Fruit fly (Drosophila melanogaster) whole organism, embryonic: ENCODE results near the gene mRpL48.

Experiments
- Blimp-1 ChIP-seq: fragments of 200-800 bp; sonication (Bioruptor generic); optimal IDR thresholded peaks from 3 replicates; lab custom pipeline; 2018; ENCODE audit warnings: missing biosample characterization, missing genetic modification characterization, mild to moderate bottlenecking, moderate library complexity, missing genetic modification reagents
- CG1024 ChIP-seq: fragments of 200-800 bp; sonication (Bioruptor generic); IDR thresholded peaks from 2 replicates; pipeline ENCODE4 v1.3.6; 2022; ENCODE audit warnings: missing biosample characterization, missing genetic modification characterization
- CG10267 ChIP-seq: fragments of 200-800 bp; sonication (Bioruptor generic); optimal IDR thresholded peaks from 2 replicates; lab custom pipeline; 2018; ENCODE audit warnings: missing biosample characterization, mild to moderate bottlenecking, missing genetic modification characterization, moderate library complexity
- CG10979 ChIP-seq: fragments of 200-800 bp; sonication (Bioruptor generic); optimal IDR thresholded peaks from 2 replicates; lab custom pipeline; 2018; ENCODE audit warnings: missing biosample characterization, mild to moderate bottlenecking, missing genetic modification characterization, moderate library complexity
- CG13775 ChIP-seq: fragments of 200-800 bp; sonication (Bioruptor generic); optimal IDR thresholded peaks from 3 replicates; lab custom pipeline; 2017; ENCODE audit warnings: missing biosample characterization, mild to moderate bottlenecking, missing genetic modification characterization
- CG14014 ChIP-seq: fragments of 200-800 bp; sonication (Bioruptor generic); IDR thresholded peaks from 2 replicates; pipeline ENCODE4 v1.3.6; 2022; ENCODE audit warnings: missing biosample characterization, missing genetic modification characterization
- CG15479 ChIP-seq: fragments of 200-800 bp; sonication (Bioruptor generic); optimal IDR thresholded peaks from 3 replicates; lab custom pipeline; 2019; ENCODE audit warnings: missing biosample characterization, mild to moderate bottlenecking, missing genetic modification characterization, moderate library complexity
- CG17186 ChIP-seq: fragments of 200-800 bp; sonication (Bioruptor generic); optimal IDR thresholded peaks from 3 replicates; lab custom pipeline; 2017; ENCODE audit warnings: missing biosample characterization, missing genetic modification reagents, missing genetic modification characterization
- CG17912 ChIP-seq: fragments of 200-800 bp; sonication (Bioruptor generic); optimal IDR thresholded peaks from 2 replicates; lab custom pipeline; 2018; ENCODE audit warnings: missing biosample characterization, mild to moderate bottlenecking, missing genetic modification characterization
- CG18262 ChIP-seq: fragments of 200-800 bp; optimal IDR thresholded peaks from 3 replicates; lab custom pipeline; 2019; ENCODE audit warnings: missing biosample characterization, mild to moderate bottlenecking, missing genetic modification characterization, moderate library complexity
- CG31441 ChIP-seq: fragments of 200-800 bp; sonication (Bioruptor generic); IDR thresholded peaks from 2 replicates; pipeline ENCODE4 v1.3.6; 2022; ENCODE audit warnings: missing biosample characterization, missing genetic modification characterization
- CG3163 ChIP-seq: fragments of 200-800 bp; sonication (Bioruptor generic); optimal IDR thresholded peaks from 3 replicates; lab custom pipeline; 2016; ENCODE audit warnings: missing biosample characterization, missing genetic modification characterization
- CG34376 ChIP-seq: fragments of 200-800 bp; sonication (Bioruptor generic); optimal IDR thresholded peaks from 2 replicates; lab custom pipeline; 2018; ENCODE audit warnings: missing biosample characterization, mild to moderate bottlenecking, missing genetic modification characterization
- CG3726 ChIP-seq: fragments of 200-800 bp; sonication (Bioruptor generic); IDR thresholded peaks from 3 replicates; pipeline ENCODE4, ENCODE4 v1.3.6; 2022; ENCODE audit warnings: missing biosample characterization, missing genetic modification characterization
- CG3995 ChIP-seq: fragments of 200-800 bp; sonication (Bioruptor generic); optimal IDR thresholded peaks from 3 replicates; lab custom pipeline; 2016; ENCODE audit warnings: missing biosample characterization, missing genetic modification characterization
- CG4328 ChIP-seq: fragments of 200-800 bp; sonication (Bioruptor generic); optimal IDR thresholded peaks from 3 replicates; lab custom pipeline; 2017; ENCODE audit warnings: missing biosample characterization, missing genetic modification reagents, missing genetic modification characterization
- CG6765 ChIP-seq: fragments of 200-800 bp; sonication (Bioruptor generic); optimal IDR thresholded peaks from 3 replicates; lab custom pipeline; 2017; ENCODE audit warnings: missing biosample characterization, mild to moderate bottlenecking, missing genetic modification characterization
- CG7963 ChIP-seq: fragments of 200-800 bp; sonication (Bioruptor generic); IDR thresholded peaks from 3 replicates; pipeline ENCODE4 v1.3.6; 2022; ENCODE audit warnings: missing biosample characterization, missing genetic modification characterization; ENCODE audit not compliant: partially characterized antibody
- Dip3 ChIP-seq: fragments of 200-800 bp; sonication (Bioruptor generic); optimal IDR thresholded peaks from 3 replicates; lab custom pipeline; 2016; ENCODE audit warnings: missing biosample characterization, missing genetic modification characterization
- Elba2 ChIP-seq: fragments of 200-800 bp; sonication (Bioruptor generic); optimal IDR thresholded peaks from 3 replicates; lab custom pipeline; 2016; ENCODE audit warnings: missing biosample characterization, missing genetic modification characterization
- Fer2 ChIP-seq: fragments of 200-800 bp; sonication (Bioruptor generic); optimal IDR thresholded peaks from 2 replicates; lab custom pipeline; 2018; ENCODE audit warnings: missing biosample characterization, mild to moderate bottlenecking, missing genetic modification characterization, moderate library complexity
- Gug ChIP-seq: fragments of 200-800 bp; sonication (Bioruptor generic); IDR thresholded peaks from 4 replicates; pipeline ENCODE4 v1.3.6; 2022; ENCODE audit warnings: missing biosample characterization, missing genetic modification characterization
- HHEX ChIP-seq: fragments of 200-800 bp; sonication (Bioruptor generic); optimal IDR thresholded peaks from 3 replicates; lab custom pipeline; 2017; ENCODE audit warnings: missing biosample characterization, mild to moderate bottlenecking, missing genetic modification characterization, missing genetic modification reagents
- MESR4 ChIP-seq: fragments of 200-800 bp; sonication (Bioruptor generic); optimal IDR thresholded peaks from 2 replicates; lab custom pipeline; 2018; ENCODE audit warnings: missing biosample characterization, mild to moderate bottlenecking, missing genetic modification characterization, moderate library complexity
- MTF-1 ChIP-seq: fragments of 200-800 bp; sonication (Bioruptor generic); optimal IDR thresholded peaks from 2 replicates; lab custom pipeline; 2018; ENCODE audit warnings: missing biosample characterization, mild to moderate bottlenecking, missing genetic modification characterization, borderline replicate concordance
- Neu2 ChIP-seq: fragments of 200-800 bp; sonication (Bioruptor generic); optimal IDR thresholded peaks from 3 replicates; lab custom pipeline; 2016; ENCODE audit warnings: missing biosample characterization, missing genetic modification characterization, borderline replicate concordance
- Nf-YC ChIP-seq: fragments of 200-800 bp; optimal IDR thresholded peaks from 3 replicates; lab custom pipeline; 2019; ENCODE audit warnings: missing biosample characterization, mild to moderate bottlenecking, missing genetic modification characterization, moderate library complexity
- Oaz ChIP-seq: fragments of 200-800 bp; sonication (Bioruptor generic); IDR thresholded peaks from 2 replicates; pipeline ENCODE4 v1.3.6; 2022; ENCODE audit warnings: missing biosample characterization, missing genetic modification characterization
- Pdp1 ChIP-seq, 2 experiments: fragments of 200-800 bp; sonication (Bioruptor generic); optimal IDR thresholded peaks; 3 replicates each; lab custom pipeline; 2016; ENCODE audit warnings: missing biosample characterization in 2 of 2, missing genetic modification characterization in 2 of 2, mild to moderate bottlenecking in 1 of 2, moderate library complexity in 1 of 2
- Sry-β ChIP-seq: fragments of 200-800 bp; sonication (Bioruptor generic); optimal IDR thresholded peaks from 2 replicates; lab custom pipeline; 2018; ENCODE audit warnings: missing biosample characterization, mild to moderate bottlenecking, missing genetic modification characterization, moderate library complexity
- Taf1 ChIP-seq: fragments of 200-800 bp; sonication (Bioruptor generic); IDR thresholded peaks from 2 replicates; pipeline ENCODE4 v1.3.6; 2022; ENCODE audit warnings: missing biosample characterization, missing genetic modification characterization
- Vsx1 ChIP-seq: fragments of 200-800 bp; sonication (Bioruptor generic); optimal IDR thresholded peaks from 2 replicates; lab custom pipeline; 2017; ENCODE audit warnings: missing biosample characterization, mild to moderate bottlenecking, missing genetic modification characterization, missing genetic modification reagents
- ara ChIP-seq: fragments of 200-800 bp; sonication (Bioruptor generic); IDR thresholded peaks from 2 replicates; pipeline ENCODE4 v1.3.6; 2022; ENCODE audit warnings: missing biosample characterization, missing genetic modification characterization
- bowl ChIP-seq: fragments of 200-800 bp; sonication (Bioruptor generic); IDR thresholded peaks from 2 replicates; pipeline ENCODE4 v1.3.6; 2022; ENCODE audit warnings: missing biosample characterization, missing genetic modification characterization
- cg ChIP-seq: fragments of 200-800 bp; sonication (Bioruptor generic); optimal IDR thresholded peaks from 3 replicates; lab custom pipeline; 2019; ENCODE audit warnings: missing biosample characterization, mild to moderate bottlenecking, missing genetic modification characterization, moderate library complexity
- chinmo ChIP-seq: fragments of 200-800 bp; sonication (Bioruptor generic); IDR thresholded peaks from 4 replicates; pipeline ENCODE4 v1.3.6; 2022; ENCODE audit warnings: missing biosample characterization, missing genetic modification characterization; ENCODE audit not compliant: partially characterized antibody
- crol ChIP-seq: fragments of 200-800 bp; sonication (Bioruptor generic); IDR thresholded peaks from 2 replicates; pipeline ENCODE4 v1.3.6; 2022; ENCODE audit warnings: missing biosample characterization, missing genetic modification characterization
- fd64A ChIP-seq: fragments of 200-800 bp; sonication (Bioruptor generic); optimal IDR thresholded peaks from 3 replicates; lab custom pipeline; 2018; ENCODE audit warnings: missing biosample characterization, mild to moderate bottlenecking, missing genetic modification characterization
- ftz-f1 ChIP-seq: fragments of 200-800 bp; sonication (Bioruptor generic); optimal IDR thresholded peaks from 2 replicates; lab custom pipeline; 2016; ENCODE audit warnings: missing biosample characterization, missing genetic modification characterization
- gfzf ChIP-seq: fragments of 200-800 bp; sonication (Bioruptor generic); optimal IDR thresholded peaks from 2 replicates; lab custom pipeline; 2016; ENCODE audit warnings: missing biosample characterization, mild to moderate bottlenecking, missing genetic modification characterization, moderate library complexity
- kah ChIP-seq: fragments of 200-800 bp; sonication (Bioruptor generic); optimal IDR thresholded peaks from 2 replicates; lab custom pipeline; 2018; ENCODE audit warnings: missing biosample characterization, mild to moderate bottlenecking, missing genetic modification characterization
- knrl ChIP-seq: fragments of 200-800 bp; sonication (Bioruptor generic); IDR thresholded peaks from 3 replicates; pipeline ENCODE4 v1.3.6; 2022; ENCODE audit warnings: missing biosample characterization, missing genetic modification characterization; ENCODE audit not compliant: partially characterized antibody
- maf-S ChIP-seq: fragments of 200-800 bp; sonication (Bioruptor generic); optimal IDR thresholded peaks from 2 replicates; lab custom pipeline; 2016; ENCODE audit warnings: missing biosample characterization, missing genetic modification characterization
- nom ChIP-seq: fragments of 200-800 bp; sonication (Bioruptor generic); optimal IDR thresholded peaks from 2 replicates; lab custom pipeline; 2017; ENCODE audit warnings: missing biosample characterization, missing genetic modification characterization, mild to moderate bottlenecking, moderate library complexity, missing genetic modification reagents
- prd ChIP-seq, 3 experiments: fragments of >200 bp in 2 of 3; fragments of 200-800 bp in 1 of 3; sonication (Bioruptor generic) in 1 of 3; optimal IDR thresholded peaks in 2 of 3; IDR thresholded peaks in 1 of 3; 2 replicates in 2 of 3; 3 replicates in 1 of 3; pipeline versions ENCODE4 v1.3.6 to Lab custom; 2017 to 2022; ENCODE audit warnings: missing biosample characterization in 1 of 3, missing genetic modification characterization in 1 of 3
- scrt ChIP-seq: fragments of 200-800 bp; sonication (Bioruptor generic); optimal IDR thresholded peaks from 2 replicates; lab custom pipeline; 2018; ENCODE audit warnings: missing biosample characterization, mild to moderate bottlenecking, missing genetic modification characterization, moderate library complexity
- slp2 ChIP-seq: fragments of 200-800 bp; sonication (Bioruptor generic); optimal IDR thresholded peaks from 2 replicates; lab custom pipeline; 2016; ENCODE audit warnings: missing biosample characterization, missing genetic modification characterization
- so ChIP-seq: fragments of 200-800 bp; sonication (Bioruptor generic); IDR thresholded peaks from 3 replicates; pipeline ENCODE4 v1.3.6; 2022; ENCODE audit warnings: missing biosample characterization, missing genetic modification characterization
- sob ChIP-seq: fragments of 200-800 bp; sonication (Bioruptor generic); IDR thresholded peaks from 2 replicates; pipeline ENCODE4 v1.3.6; 2022; ENCODE audit warnings: missing biosample characterization, missing genetic modification characterization
- usp ChIP-seq: fragments of >200 bp; optimal IDR thresholded peaks from 2 replicates; lab custom pipeline; 2017; ENCODE audit warnings: missing biosample characterization, missing genetic modification characterization

The mRpL48 gene

DNA sequence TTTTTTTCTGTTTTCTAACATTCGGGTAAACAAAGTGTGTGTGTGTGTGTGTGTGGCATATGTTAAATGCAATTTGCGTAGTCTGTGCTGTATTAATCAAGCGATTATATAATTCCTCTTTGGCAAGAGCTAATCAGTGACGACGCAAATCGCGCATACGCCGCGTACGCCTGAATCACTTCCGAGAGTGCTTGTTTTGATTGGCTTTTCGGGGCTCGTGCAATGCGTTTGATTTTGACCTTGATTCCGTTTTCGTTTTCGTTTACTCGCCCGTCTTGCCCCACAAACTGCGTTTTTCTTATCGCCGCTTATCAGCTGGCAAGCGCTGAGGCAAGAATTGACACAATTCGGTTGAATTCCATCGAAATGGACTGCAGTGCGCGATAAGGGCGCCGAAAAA lies 17.4 kb upstream of the mRpL48 start (continued):
- no peak for TF ChIP-seq MTF-1 (GFP tag; lab: Kevin White, UChicago)
- TF ChIP-seq CG7963 (GFP tag; lab: Robert Waterston, UW) = no peak
- no peak for TF ChIP-seq Neu2
- no peak for TF ChIP-seq scrt (GFP tag; lab: Kevin White, UChicago)
- TF ChIP-seq Oaz (GFP tag; lab: Robert Waterston, UW) = no peak
- TF ChIP-seq Gug = no peak
- TF ChIP-seq bowl (GFP tag; lab: Robert Waterston, UW) = no peak
- no peak for TF ChIP-seq CG31441 (GFP tag; lab: Robert Waterston, UW)
- no peak for TF ChIP-seq so
- TF ChIP-seq CG3163 (GFP tag; lab: Kevin White, UChicago) = no peak
- TF ChIP-seq prd (optimal IDR thresholded peaks at IDR 0.05; lab: Kevin White, UChicago) = no peak
- no peak for TF ChIP-seq prd (GFP tag; IDR thresholded peaks at IDR 0.05; lab: Robert Waterston, UW)
- TF ChIP-seq chinmo = peak; percentile 99
- no peak for TF ChIP-seq CG3726 (GFP tag; lab: Robert Waterston, UW)
- no peak for TF ChIP-seq CG4328 (GFP tag; lab: Kevin White, UChicago)
- no peak for TF ChIP-seq fd64A
- TF ChIP-seq Taf1 (GFP tag; lab: Robert Waterston, UW) = no peak
- no peak for TF ChIP-seq Sry-β (GFP tag; lab: Kevin White, UChicago)
- TF ChIP-seq kah (GFP tag; lab: Kevin White, UChicago) = no peak
- no peak for TF ChIP-seq MESR4 (GFP tag; lab: Kevin White, UChicago)
- TF ChIP-seq CG1024 (GFP tag; lab: Robert Waterston, UW) = no peak
- TF ChIP-seq CG3995 (GFP tag; lab: Kevin White, UChicago) = no peak
- TF ChIP-seq usp (GFP tag; lab: Kevin White, UChicago) = no peak
- TF ChIP-seq crol (GFP tag; lab: Robert Waterston, UW) = peak; percentile 60; the same call in 1 of the 2 replicates
- TF ChIP-seq knrl (GFP tag; lab: Robert Waterston, UW) = no peak
- TF ChIP-seq CG18262 = no peak
- no peak for TF ChIP-seq CG13775 (GFP tag; lab: Kevin White, UChicago)
- peak; percentile 71 for TF ChIP-seq Nf-YC (tag; lab: Kevin White, UChicago)
- TF ChIP-seq CG17186 (GFP tag; lab: Kevin White, UChicago) = no peak
- peak; percentile 5 for TF ChIP-seq CG34376 (GFP tag; lab: Kevin White, UChicago)
- TF ChIP-seq CG17912 (GFP tag; lab: Kevin White, UChicago) = no peak
- no peak for TF ChIP-seq nom (GFP tag; lab: Kevin White, UChicago)
- TF ChIP-seq ara = no peak
- peak; percentile 31 for TF ChIP-seq ftz-f1 (GFP tag; lab: Kevin White, UChicago)
- TF ChIP-seq sob (GFP tag; lab: Robert Waterston, UW) = 0 out of 2 replicates have a peak, but pooled peaks have one; percentile 18
- TF ChIP-seq maf-S = no peak
- TF ChIP-seq CG10267 (tag; lab: Kevin White, UChicago) = no peak
- TF ChIP-seq Vsx1 (GFP tag; lab: Kevin White, UChicago) = peak; percentile 10
- TF ChIP-seq cg (GFP tag; lab: Kevin White, UChicago) = peak; percentile 8
- TF ChIP-seq Dip3 = no peak
- TF ChIP-seq CG6765 = no peak
- no peak for TF ChIP-seq slp2 (GFP tag; lab: Kevin White, UChicago)
- TF ChIP-seq Elba2 (GFP tag; lab: Kevin White, UChicago) = no peak
- TF ChIP-seq Pdp1 (GFP tag; optimal IDR thresholded peaks at IDR 0.05; lab: Kevin White, UChicago) = peak in 1 of 2 experiments; percentile 97
- no peak for TF ChIP-seq HHEX (GFP tag; lab: Kevin White, UChicago)
- no peak for TF ChIP-seq CG15479 (GFP tag; lab: Kevin White, UChicago)
- TF ChIP-seq CG14014 = no peak
- TF ChIP-seq Blimp-1 (GFP tag; lab: Kevin White, UChicago) = peak; percentile 33
- no peak for TF ChIP-seq gfzf (GFP tag; lab: Kevin White, UChicago)
- no peak for TF ChIP-seq Fer2
- TF ChIP-seq CG10979 = no peak
